Worm (Caenorhabditis elegans) whole organism, L4 larva: ENCODE data around the gene C31C9.7.
A peak's percentile ranks its signal among the peaks of the same experiment; 100 is the strongest.

Experiments
- F26F4.8 ChIP-seq: fragments of 200-800 bp; sonication (Bioruptor generic); conservative IDR thresholded peaks from 2 replicates; pipeline ENCODE4 v1.3.6; 2022; ENCODE audit warnings: missing genetic modification characterization, missing compliant biosample characterization
- F37D6.2 ChIP-seq: sonication (generic microtip); optimal IDR thresholded peaks from 2 replicates; lab custom pipeline; 2016; ENCODE audit warnings: mild to moderate bottlenecking, missing genetic modification characterization, missing compliant biosample characterization
- Y5F2A.4 ChIP-seq: fragments of 200-800 bp; sonication (Bioruptor generic); optimal IDR thresholded peaks from 2 replicates; lab custom pipeline; 2018; ENCODE audit warnings: mild to moderate bottlenecking, missing genetic modification characterization, missing compliant biosample characterization
- aly-2 ChIP-seq: sonication (generic microtip); optimal IDR thresholded peaks from 2 replicates; lab custom pipeline; 2018; ENCODE audit warnings: missing biosample characterization, missing genetic modification characterization
- ama-1 ChIP-seq: fragments of 150-350 bp; optimal IDR thresholded peaks from 2 replicates; lab custom pipeline; 2014; ENCODE audit warnings: inconsistent platforms, mixed read lengths
- arid-1 ChIP-seq: fragments of 200-800 bp; sonication (Bioruptor generic); conservative IDR thresholded peaks from 2 replicates; pipeline ENCODE4 v1.3.6; 2022; ENCODE audit warnings: missing genetic modification reagents, missing genetic modification characterization, missing compliant biosample characterization
- attf-4 ChIP-seq: sonication (generic microtip); optimal IDR thresholded peaks from 3 replicates; lab custom pipeline; 2017; ENCODE audit warnings: missing biosample characterization, missing genetic modification characterization
- ceh-44 ChIP-seq: fragments of 200-800 bp; sonication (Bioruptor generic); IDR thresholded peaks from 2 replicates; pipeline ENCODE4 v1.3.6; 2022; ENCODE audit warnings: missing genetic modification reagents, missing genetic modification characterization, missing compliant biosample characterization
- ceh-62 ChIP-seq: sonication (generic microtip); optimal IDR thresholded peaks from 2 replicates; lab custom pipeline; 2017; ENCODE audit warnings: missing biosample characterization, missing genetic modification characterization
- ceh-82 ChIP-seq: sonication (generic microtip); optimal IDR thresholded peaks from 2 replicates; lab custom pipeline; 2017; ENCODE audit warnings: missing biosample characterization, missing genetic modification characterization
- ces-1 ChIP-seq: fragments of 150-350 bp; sonication (generic microtip); optimal IDR thresholded peaks from 4 replicates; lab custom pipeline; 2014; ENCODE audit warnings: missing biosample characterization, missing genetic modification reagents, missing genetic modification characterization
- dmd-6 ChIP-seq: fragments of 200-800 bp; sonication (Bioruptor generic); IDR thresholded peaks from 2 replicates; pipeline ENCODE4 v1.3.6; 2022; ENCODE audit warnings: missing genetic modification reagents, missing genetic modification characterization, missing compliant biosample characterization
- duxl-1 ChIP-seq: sonication (generic microtip); optimal IDR thresholded peaks from 2 replicates; lab custom pipeline; 2016; ENCODE audit warnings: mild to moderate bottlenecking, missing genetic modification characterization, moderate library complexity, missing compliant biosample characterization; ENCODE audit not compliant: poor library complexity
- dve-1 ChIP-seq: sonication (generic microtip); optimal IDR thresholded peaks from 2 replicates; lab custom pipeline; 2017; ENCODE audit warnings: antibody characterized with exemption, mild to moderate bottlenecking, missing genetic modification characterization, missing compliant biosample characterization; ENCODE audit not compliant: insufficient read depth
- egl-27 ChIP-seq: sonication (generic microtip); optimal IDR thresholded peaks from 3 replicates; lab custom pipeline; 2017; ENCODE audit warnings: missing biosample characterization, missing genetic modification reagents, missing genetic modification characterization
- egl-43 ChIP-seq: fragments of 200-800 bp; sonication (Bioruptor generic); IDR thresholded peaks from 2 replicates; pipeline ENCODE4 v1.3.6; 2022; ENCODE audit warnings: missing genetic modification reagents, missing genetic modification characterization, missing compliant biosample characterization
- gei-8 ChIP-seq: fragments of 200-800 bp; sonication (Bioruptor generic); optimal IDR thresholded peaks from 2 replicates; lab custom pipeline; 2018; ENCODE audit warnings: mild to moderate bottlenecking, missing genetic modification characterization, missing compliant biosample characterization
- hlh-11 ChIP-seq: fragments of 200-800 bp; sonication (Bioruptor generic); optimal IDR thresholded peaks from 2 replicates; lab custom pipeline; 2018; ENCODE audit warnings: mild to moderate bottlenecking, missing genetic modification characterization, missing compliant biosample characterization
- lin-13 ChIP-seq: fragments of 150-350 bp; optimal IDR thresholded peaks from 2 replicates; lab custom pipeline; 2014; ENCODE audit warnings: missing biosample characterization, missing genetic modification reagents, missing genetic modification characterization
- lin-29 ChIP-seq: fragments of 200-800 bp; sonication (Bioruptor generic); IDR thresholded peaks from 2 replicates; pipeline ENCODE4 v1.3.6; 2022; ENCODE audit warnings: missing genetic modification reagents, missing genetic modification characterization, missing compliant biosample characterization
- lin-38 ChIP-seq: fragments of 200-800 bp; sonication (Bioruptor generic); IDR thresholded peaks from 2 replicates; pipeline ENCODE4 v1.3.6; 2022; ENCODE audit warnings: missing genetic modification reagents, missing genetic modification characterization, missing compliant biosample characterization
- lin-39 ChIP-seq: fragments of 150-350 bp; optimal IDR thresholded peaks from 2 replicates; lab custom pipeline; 2014; ENCODE audit warnings: missing biosample characterization, missing genetic modification reagents, missing genetic modification characterization
- madf-9 ChIP-seq: fragments of 200-800 bp; sonication (Bioruptor generic); conservative IDR thresholded peaks from 2 replicates; pipeline ENCODE4 v1.3.6; 2022; ENCODE audit warnings: missing genetic modification reagents, missing genetic modification characterization, missing compliant biosample characterization
- mdl-1 ChIP-seq, 2 experiments: fragments of 150-350 bp in 1 of 2; sonication (generic microtip) in 1 of 2; optimal IDR thresholded peaks; 2 replicates each; lab custom pipeline; 2014 to 2017; ENCODE audit warnings: missing biosample characterization in 2 of 2, missing genetic modification characterization in 2 of 2
- mep-1 ChIP-seq: fragments of 150-350 bp; sonication (generic microtip); optimal IDR thresholded peaks from 3 replicates; lab custom pipeline; 2014; ENCODE audit warnings: missing biosample characterization, missing genetic modification characterization
- mes-2 ChIP-seq: sonication (generic microtip); optimal IDR thresholded peaks from 2 replicates; lab custom pipeline; 2016; ENCODE audit warnings: missing genotype, mild to moderate bottlenecking, missing genetic modification characterization, missing compliant biosample characterization; ENCODE audit not compliant: poor library complexity, severe bottlenecking
- nhr-111 ChIP-seq: fragments of 200-800 bp; sonication (Bioruptor generic); optimal IDR thresholded peaks from 2 replicates; lab custom pipeline; 2018; ENCODE audit warnings: mild to moderate bottlenecking, missing genetic modification characterization, missing compliant biosample characterization
- nhr-25 ChIP-seq: sonication (generic microtip); optimal IDR thresholded peaks from 2 replicates; lab custom pipeline; 2017; ENCODE audit warnings: missing genetic modification characterization, mild to moderate bottlenecking, missing compliant biosample characterization, antibody characterized with exemption, moderate library complexity, borderline replicate concordance; ENCODE audit not compliant: insufficient read depth
- nhr-28 ChIP-seq: fragments of 150-350 bp; optimal IDR thresholded peaks from 2 replicates; lab custom pipeline; 2014; ENCODE audit warnings: missing biosample characterization, missing genetic modification characterization
- nhr-41 ChIP-seq: fragments of 200-800 bp; sonication (Bioruptor generic); IDR thresholded peaks from 2 replicates; pipeline ENCODE4 v1.3.6; 2022; ENCODE audit warnings: missing genetic modification reagents, missing genetic modification characterization, missing compliant biosample characterization
- nhr-42 ChIP-seq: fragments of 200-800 bp; sonication (Bioruptor generic); IDR thresholded peaks from 2 replicates; pipeline ENCODE4 v1.3.6; 2022; ENCODE audit warnings: missing genetic modification characterization, missing compliant biosample characterization
- nhr-48 ChIP-seq: sonication (generic microtip); optimal IDR thresholded peaks from 2 replicates; lab custom pipeline; 2016; ENCODE audit warnings: mild to moderate bottlenecking, missing genetic modification characterization, missing compliant biosample characterization
- nhr-6 ChIP-seq: fragments of 150-350 bp; optimal IDR thresholded peaks from 2 replicates; lab custom pipeline; 2014; ENCODE audit warnings: missing biosample characterization, missing genetic modification characterization
- nhr-77 ChIP-seq: fragments of 150-350 bp; optimal IDR thresholded peaks from 2 replicates; lab custom pipeline; 2014; ENCODE audit warnings: missing biosample characterization, missing genetic modification characterization
- pqm-1 ChIP-seq: sonication (generic microtip); optimal IDR thresholded peaks from 2 replicates; lab custom pipeline; 2017; ENCODE audit warnings: missing biosample characterization, missing genetic modification characterization
- sdz-12 ChIP-seq: fragments of 200-800 bp; sonication (Bioruptor generic); optimal IDR thresholded peaks from 2 replicates; lab custom pipeline; 2018; ENCODE audit warnings: mild to moderate bottlenecking, missing genetic modification characterization, missing compliant biosample characterization
- set-16 ChIP-seq: fragments of 200-800 bp; sonication (Bioruptor generic); IDR thresholded peaks from 2 replicates; pipeline ENCODE4 v1.3.6; 2022; ENCODE audit warnings: missing genetic modification reagents, missing genetic modification characterization, missing compliant biosample characterization
- snpc-1.2 ChIP-seq: fragments of 200-800 bp; sonication (Bioruptor generic); IDR thresholded peaks from 2 replicates; pipeline ENCODE4 v1.3.6; 2022; ENCODE audit warnings: missing genetic modification reagents, missing genetic modification characterization, missing compliant biosample characterization
- tra-1 ChIP-seq: fragments of 200-800 bp; sonication (Bioruptor generic); IDR thresholded peaks from 2 replicates; pipeline ENCODE4 v1.3.6; 2022; ENCODE audit warnings: missing genetic modification reagents, missing genetic modification characterization, missing compliant biosample characterization
- vab-7 ChIP-seq: fragments of 200-800 bp; sonication (Bioruptor generic); IDR thresholded peaks from 2 replicates; pipeline ENCODE4 v1.3.6; 2022; ENCODE audit warnings: missing genetic modification reagents, missing genetic modification characterization, missing compliant biosample characterization
- zfp-3 ChIP-seq: fragments of 200-800 bp; sonication (Bioruptor generic); conservative IDR thresholded peaks from 2 replicates; pipeline ENCODE4 v1.3.6; 2022; ENCODE audit warnings: missing genetic modification reagents, missing genetic modification characterization, missing compliant biosample characterization
- zip-2 ChIP-seq: fragments of 150-350 bp; optimal IDR thresholded peaks from 2 replicates; lab custom pipeline; 2014; ENCODE audit warnings: missing biosample characterization, missing genetic modification characterization

Gene C31C9.7

DNA sequence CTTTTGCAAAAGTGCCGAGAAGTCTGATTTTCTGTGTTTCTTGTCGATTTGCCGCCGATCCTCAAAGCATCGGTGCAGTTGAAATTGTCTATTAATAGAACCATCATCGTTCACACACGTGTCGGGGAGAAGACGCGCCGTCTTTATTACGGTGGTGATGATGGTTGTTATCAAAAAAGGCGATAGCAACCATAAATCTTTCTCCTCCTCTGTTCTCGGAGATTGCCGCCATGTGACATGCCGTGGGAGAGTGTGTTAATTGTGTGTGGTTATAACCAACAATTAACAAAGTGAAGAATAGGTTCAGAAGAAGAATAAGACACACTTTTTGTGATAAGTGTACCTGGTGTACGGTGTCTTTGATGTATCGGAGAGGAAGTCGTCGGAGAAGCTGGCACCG lies 12.2 kb downstream of the C31C9.7 start (continued):
- TF ChIP-seq lin-13 (GFP tag; lab: Kevin White, UChicago) = no peak
- TF ChIP-seq madf-9 = no peak
- no peak for TF ChIP-seq F37D6.2 (tag; lab: Kevin White, UChicago)
- no peak for TF ChIP-seq Y5F2A.4 (GFP tag; lab: Kevin White, UChicago)
- TF ChIP-seq lin-38 (GFP tag; lab: Robert Waterston, UW) = no peak
- TF ChIP-seq aly-2 (tag; lab: Kevin White, UChicago) = no peak
- TF ChIP-seq arid-1 (GFP tag; lab: Robert Waterston, UW) = no peak
- peak; percentile 49; the same call in 1 of the 2 replicates for TF ChIP-seq dmd-6 (GFP tag; lab: Robert Waterston, UW)
- TF ChIP-seq pqm-1 = no peak
- TF ChIP-seq sdz-12 = no peak
- TF ChIP-seq gei-8 (GFP tag; lab: Kevin White, UChicago) = no peak
- TF ChIP-seq set-16 (GFP tag; lab: Robert Waterston, UW) = no peak
- TF ChIP-seq egl-27 = no peak
- TF ChIP-seq mep-1 (tag; lab: Kevin White, UChicago) = no peak
- TF ChIP-seq tra-1 (GFP tag; lab: Robert Waterston, UW) = 0 out of 2 replicates have a peak, but pooled peaks have one; percentile 36
- TF ChIP-seq F26F4.8 = no peak
- no peak for TF ChIP-seq nhr-41
- peak; percentile 37 for TF ChIP-seq dve-1 (tag; lab: Kevin White, UChicago)
- TF ChIP-seq attf-4 (tag; lab: Kevin White, UChicago) = no peak
- TF ChIP-seq egl-43 (GFP tag; lab: Robert Waterston, UW) = no peak
- no peak for TF ChIP-seq snpc-1.2 (GFP tag; lab: Robert Waterston, UW)
- TF ChIP-seq hlh-11 = peak; percentile 74
- TF ChIP-seq ama-1 = no peak
- no peak for TF ChIP-seq zip-2 (tag; lab: Kevin White, UChicago)
- no peak for TF ChIP-seq duxl-1
- TF ChIP-seq nhr-111 = no peak
- TF ChIP-seq ceh-44 (GFP tag; lab: Robert Waterston, UW) = no peak
- no peak for TF ChIP-seq lin-39 (tag; lab: Kevin White, UChicago)
- no peak for TF ChIP-seq ces-1
- no peak for TF ChIP-seq vab-7
- TF ChIP-seq nhr-77 = peak; percentile 66
- TF ChIP-seq ceh-62 = no peak
- peak in 1 of 2 experiments; percentile 87 for TF ChIP-seq mdl-1 (tag; optimal IDR thresholded peaks at IDR 0.05; lab: Kevin White, UChicago)
- TF ChIP-seq zfp-3 (GFP tag; lab: Robert Waterston, UW) = no peak
- peak; percentile 24 for TF ChIP-seq nhr-25 (tag; lab: Kevin White, UChicago)
- peak; percentile 93 for TF ChIP-seq nhr-28

DNA sequence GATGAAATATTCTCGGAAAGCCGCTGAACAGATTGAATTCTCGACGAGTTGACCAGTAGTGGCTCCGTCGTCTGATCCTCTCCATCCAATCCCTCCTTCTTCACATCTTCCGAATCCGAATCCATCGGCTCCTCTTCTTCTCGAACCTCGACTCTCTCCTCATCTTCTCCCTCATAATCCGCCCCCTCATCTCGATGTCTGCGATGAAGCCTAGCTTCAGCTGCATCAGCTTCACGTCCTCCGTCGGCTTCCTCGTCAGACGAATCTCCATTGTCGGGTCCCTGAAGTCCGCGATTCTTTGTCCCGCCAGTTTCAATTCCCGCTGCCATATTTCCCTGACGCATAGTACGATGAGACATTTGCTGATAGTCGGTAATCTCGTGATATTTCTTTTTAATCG lies 16.7 kb downstream of the C31C9.7 start:
- TF ChIP-seq egl-43 (GFP tag; lab: Robert Waterston, UW) (no peak), dmd-6 (GFP tag; lab: Robert Waterston, UW) (no peak), lin-29 (GFP tag; lab: Robert Waterston, UW) (no peak), lin-13 (GFP tag; lab: Kevin White, UChicago) (no peak), set-16 (GFP tag; lab: Robert Waterston, UW) (peak; percentile 68), nhr-25 (tag; lab: Kevin White, UChicago) (no peak), ces-1 (no peak), ama-1 (no peak), nhr-6 (no peak), nhr-48 (tag; lab: Kevin White, UChicago) (no peak), mes-2 (tag; lab: Kevin White, UChicago) (no peak), ceh-82 (tag; lab: Kevin White, UChicago) (no peak), nhr-42 (GFP tag; lab: Robert Waterston, UW) (peak; percentile 48; the same call in 1 of the 2 replicates), snpc-1.2 (GFP tag; lab: Robert Waterston, UW) (no peak)
